Worm (Caenorhabditis elegans): Measurements from ENCODE around the gene F11G11.5.

- TF ChIP-seq nhr-25 (tag; optimal IDR thresholded peaks at IDR 0.05), result no peak
- TF ChIP-seq egl-5 (tag; optimal IDR thresholded peaks at IDR 0.05), result no peak
- no peak for TF ChIP-seq nhr-77 (tag; optimal IDR thresholded peaks at IDR 0.05)
- TF ChIP-seq nhr-76 (tag; optimal IDR thresholded peaks at IDR 0.05), result no peak
- no peak for TF ChIP-seq lin-15B (tag; optimal IDR thresholded peaks at IDR 0.05)
Measured at ce11 chrII:4870691-4871090, 13.0 kb downstream of the F11G11.5 start, which contains the start of gene col-20.
